Worm (Caenorhabditis elegans) whole organism, L2 larva: Measurements from ENCODE around the gene Y73F8A.1159.

Source experiments
- F13H6.1 ChIP-seq: sonication (generic microtip); optimal IDR thresholded peaks from 2 replicates; lab custom pipeline; 2016; ENCODE audit warnings: missing genetic modification characterization, missing compliant biosample characterization
- R02D3.7 ChIP-seq: fragments of 150-350 bp; optimal IDR thresholded peaks from 2 replicates; lab custom pipeline; 2014; ENCODE audit warnings: missing biosample characterization, missing genetic modification characterization
- Y55F3AM.14 ChIP-seq: fragments of 200-800 bp; sonication (Bioruptor generic); optimal IDR thresholded peaks from 2 replicates; lab custom pipeline; 2018; ENCODE audit warnings: mild to moderate bottlenecking, missing genetic modification characterization, missing compliant biosample characterization
- ZK546.5 ChIP-seq: sonication (generic microtip); optimal IDR thresholded peaks from 2 replicates; lab custom pipeline; 2017; ENCODE audit warnings: missing biosample characterization, missing genetic modification characterization
- aly-2 ChIP-seq: fragments of 150-350 bp; optimal IDR thresholded peaks from 2 replicates; lab custom pipeline; 2014; ENCODE audit warnings: missing biosample characterization, missing genetic modification characterization
- ama-1 ChIP-seq: fragments of 150-350 bp; optimal IDR thresholded peaks from 2 replicates; lab custom pipeline; 2018; ENCODE audit warnings: inconsistent platforms
- blmp-1 ChIP-seq: sonication (generic microtip); optimal IDR thresholded peaks from 2 replicates; lab custom pipeline; 2017; ENCODE audit warnings: missing genetic modification characterization, mild to moderate bottlenecking, missing compliant biosample characterization, antibody characterized with exemption, moderate library complexity; ENCODE audit not compliant: insufficient read depth
- ceh-16 ChIP-seq: fragments of 150-350 bp; optimal IDR thresholded peaks from 2 replicates; lab custom pipeline; 2014; ENCODE audit warnings: missing biosample characterization, missing genetic modification characterization
- ceh-82 ChIP-seq: fragments of 150-350 bp; optimal IDR thresholded peaks from 2 replicates; lab custom pipeline; 2014; ENCODE audit warnings: missing biosample characterization, missing genetic modification characterization
- crh-2 ChIP-seq: sonication (generic microtip); optimal IDR thresholded peaks from 2 replicates; lab custom pipeline; 2017; ENCODE audit warnings: missing biosample characterization, missing genetic modification characterization
- dmd-4 ChIP-seq: sonication (generic microtip); optimal IDR thresholded peaks from 2 replicates; lab custom pipeline; 2017; ENCODE audit warnings: missing biosample characterization, missing genetic modification characterization
- egl-27 ChIP-seq: sonication (generic microtip); optimal IDR thresholded peaks from 3 replicates; lab custom pipeline; 2017; ENCODE audit warnings: missing biosample characterization, missing genetic modification reagents, missing genetic modification characterization
- elt-3 ChIP-seq: sonication (generic microtip); optimal IDR thresholded peaks from 2 replicates; lab custom pipeline; 2017; ENCODE audit warnings: missing biosample characterization, missing genetic modification characterization
- fos-1 ChIP-seq: fragments of 150-350 bp; optimal IDR thresholded peaks from 2 replicates; lab custom pipeline; 2014; ENCODE audit warnings: missing biosample characterization, missing genetic modification characterization
- gmeb-1 ChIP-seq: fragments of 150-350 bp; optimal IDR thresholded peaks from 2 replicates; lab custom pipeline; 2014; ENCODE audit warnings: missing biosample characterization, missing genetic modification characterization
- lin-39 ChIP-seq: fragments of 150-350 bp; optimal IDR thresholded peaks from 2 replicates; lab custom pipeline; 2014; ENCODE audit warnings: missing biosample characterization, missing genetic modification reagents, missing genetic modification characterization
- lsy-2 ChIP-seq, 2 experiments: fragments of 150-350 bp in 1 of 2; sonication (generic microtip) in 1 of 2; optimal IDR thresholded peaks; 2 replicates each; lab custom pipeline; 2014 to 2017; ENCODE audit warnings: missing biosample characterization in 2 of 2, missing genetic modification characterization in 2 of 2
- mab-5 ChIP-seq: fragments of 150-350 bp; optimal IDR thresholded peaks from 2 replicates; lab custom pipeline; 2014; ENCODE audit warnings: missing biosample characterization, missing genetic modification characterization
- mdl-1 ChIP-seq, 2 experiments: fragments of 150-350 bp in 1 of 2; sonication (generic microtip) in 1 of 2; optimal IDR thresholded peaks; 2 replicates each; lab custom pipeline; 2017; ENCODE audit warnings: missing biosample characterization in 2 of 2, missing genetic modification characterization in 2 of 2
- nhr-10 ChIP-seq: sonication (generic microtip); optimal IDR thresholded peaks from 2 replicates; lab custom pipeline; 2017; ENCODE audit warnings: missing biosample characterization, missing genetic modification characterization
- nhr-12 ChIP-seq: fragments of 150-350 bp; optimal IDR thresholded peaks from 2 replicates; lab custom pipeline; 2014; ENCODE audit warnings: missing biosample characterization, missing genetic modification characterization
- nhr-129 ChIP-seq: fragments of 150-350 bp; optimal IDR thresholded peaks from 2 replicates; lab custom pipeline; 2014; ENCODE audit warnings: missing biosample characterization, missing genetic modification characterization
- nhr-21 ChIP-seq: fragments of 150-350 bp; optimal IDR thresholded peaks from 2 replicates; lab custom pipeline; 2014; ENCODE audit warnings: missing biosample characterization, missing genetic modification characterization
- nhr-25 ChIP-seq: fragments of 150-350 bp; sonication (generic microtip); optimal IDR thresholded peaks from 3 replicates; lab custom pipeline; 2014; ENCODE audit warnings: missing biosample characterization, missing genetic modification characterization
- peb-1 ChIP-seq: fragments of 150-350 bp; optimal IDR thresholded peaks from 2 replicates; lab custom pipeline; 2014; ENCODE audit warnings: missing biosample characterization, missing genetic modification characterization
- sem-4 ChIP-seq: fragments of 150-350 bp; optimal IDR thresholded peaks from 2 replicates; lab custom pipeline; 2014; ENCODE audit warnings: missing biosample characterization, missing genetic modification reagents, missing genetic modification characterization
- skn-1 ChIP-seq: sonication (generic microtip); optimal IDR thresholded peaks from 2 replicates; lab custom pipeline; 2017; ENCODE audit warnings: missing biosample characterization, missing genetic modification characterization
- sma-3 ChIP-seq: sonication (generic microtip); optimal IDR thresholded peaks from 2 replicates; lab custom pipeline; 2016; ENCODE audit warnings: missing genetic modification reagents, missing genetic modification characterization, missing compliant biosample characterization
- sma-9 ChIP-seq, 2 experiments: fragments of 150-350 bp in 1 of 2; sonication (generic microtip) in 1 of 2; optimal IDR thresholded peaks; 2 replicates each; lab custom pipeline; 2014 to 2016; ENCODE audit warnings: missing genetic modification characterization in 2 of 2, mild to moderate bottlenecking in 1 of 2, missing biosample characterization in 1 of 2, missing compliant biosample characterization in 1 of 2, missing genetic modification reagents in 1 of 2, moderate library complexity in 1 of 2
- unc-39 ChIP-seq: fragments of 150-350 bp; optimal IDR thresholded peaks from 2 replicates; lab custom pipeline; 2014; ENCODE audit warnings: missing biosample characterization, missing genetic modification characterization
- unc-55 ChIP-seq: fragments of 150-350 bp; sonication (generic microtip); optimal IDR thresholded peaks from 3 replicates; lab custom pipeline; 2014; ENCODE audit warnings: missing biosample characterization, missing genetic modification reagents, missing genetic modification characterization

The Y73F8A.1159 gene

ce11 chrIV:15390927-15391326 is at the start of gene Y73F8A.1159:
TSS of gene Y73F8A.1159 (minus strand) at chrIV:15391027.
- TF ChIP-seq dmd-4 (no peak), peb-1 (tag; lab: Kevin White, UChicago) (no peak), gmeb-1 (no peak), ZK546.5 (no peak), ama-1 (lab: Kevin White, UChicago) (no peak), sem-4 (tag; lab: Kevin White, UChicago) (no peak), mab-5 (tag; lab: Kevin White, UChicago) (no peak), F13H6.1 (no peak)

- TF ChIP-seq unc-39 (tag; lab: Kevin White, UChicago), result no peak
- no peak for TF ChIP-seq aly-2 (tag; lab: Kevin White, UChicago)
- TF ChIP-seq nhr-25 (tag; lab: Kevin White, UChicago), result peak; percentile 52
- TF ChIP-seq skn-1, result no peak
- no peak for TF ChIP-seq mdl-1 (tag; optimal IDR thresholded peaks at IDR 0.05; lab: Kevin White, UChicago)
- no peak for TF ChIP-seq sma-9 (GFP tag; optimal IDR thresholded peaks at IDR 0.05; lab: Kevin White, UChicago)
- no peak for TF ChIP-seq sma-9 (tag; optimal IDR thresholded peaks at IDR 0.05; lab: Kevin White, UChicago)
- TF ChIP-seq fos-1 (tag; lab: Kevin White, UChicago), result no peak
These were observed 43.0 kb upstream of the Y73F8A.1159 start for ce11 chrIV:15433805-15434204.

- TF ChIP-seq egl-27 (tag; lab: Kevin White, UChicago) (no peak), dmd-4 (no peak), nhr-25 (tag; lab: Kevin White, UChicago) (no peak), aly-2 (tag; lab: Kevin White, UChicago) (no peak), elt-3 (no peak), F13H6.1 (no peak), gmeb-1 (no peak)
- TF ChIP-seq, all 48 proteins: peak for 0
These were observed 11.7 kb upstream of the Y73F8A.1159 start for ce11 chrIV:15402565-15402964.

- no peak for TF ChIP-seq blmp-1
- no peak for TF ChIP-seq nhr-10 (tag; lab: Kevin White, UChicago)
- TF ChIP-seq gmeb-1, result no peak
- TF ChIP-seq aly-2 (tag; lab: Kevin White, UChicago), result no peak
- no peak for TF ChIP-seq nhr-12 (tag; lab: Kevin White, UChicago)
These were observed 9.2 kb upstream of the Y73F8A.1159 start, which contains the start of gene nhr-5 for ce11 chrIV:15399977-15400376. TSS of gene nhr-5 (plus strand) at chrIV:15400277.

- peak; percentile 86 for TF ChIP-seq nhr-25 (tag; lab: Kevin White, UChicago)
- TF ChIP-seq egl-27 (tag; lab: Kevin White, UChicago), result peak; percentile 56
- TF ChIP-seq fos-1 (tag; lab: Kevin White, UChicago), result peak; percentile 25
- TF ChIP-seq Y55F3AM.14, result no peak
- TF ChIP-seq gmeb-1, result peak; percentile 69
- TF ChIP-seq unc-55, result no peak
- TF ChIP-seq nhr-21 (tag; lab: Kevin White, UChicago), result peak; percentile 83
- no peak for TF ChIP-seq R02D3.7 (tag; lab: Kevin White, UChicago)
- TF ChIP-seq sma-3 (GFP tag; lab: Kevin White, UChicago), result peak; percentile 73
- TF ChIP-seq crh-2 (tag; lab: Kevin White, UChicago), result peak; percentile 33
- peak in 1 of 2 experiments; percentile 42 for TF ChIP-seq lsy-2 (tag; optimal IDR thresholded peaks at IDR 0.05; lab: Kevin White, UChicago)
- TF ChIP-seq sma-9 (GFP tag; optimal IDR thresholded peaks at IDR 0.05; lab: Kevin White, UChicago), result peak; percentile 62
- TF ChIP-seq sma-9 (tag; optimal IDR thresholded peaks at IDR 0.05; lab: Kevin White, UChicago), result no peak
- TF ChIP-seq blmp-1, result peak; percentile 73
- no peak for TF ChIP-seq ceh-16 (tag; lab: Kevin White, UChicago)
These were observed 7.8 kb upstream of the Y73F8A.1159 start for ce11 chrIV:15398643-15399042.

- TF ChIP-seq sma-9 (GFP tag; optimal IDR thresholded peaks at IDR 0.05; lab: Kevin White, UChicago) (peak; percentile 34), sma-9 (tag; optimal IDR thresholded peaks at IDR 0.05; lab: Kevin White, UChicago) (no peak), aly-2 (tag; lab: Kevin White, UChicago) (no peak), fos-1 (tag; lab: Kevin White, UChicago) (peak; percentile 42), nhr-21 (tag; lab: Kevin White, UChicago) (peak; percentile 4), R02D3.7 (tag; lab: Kevin White, UChicago) (no peak), gmeb-1 (peak; percentile 34), sem-4 (tag; lab: Kevin White, UChicago) (no peak), lin-39 (tag; lab: Kevin White, UChicago) (no peak), ceh-82 (no peak), nhr-129 (no peak)
These were observed 4.5 kb upstream of the Y73F8A.1159 start for ce11 chrIV:15395260-15395844.
